Fruit fly (Drosophila melanogaster) whole organism, embryonic: ENCODE results near the gene CG14818.

ENCODE experiments used
- Atf-2 ChIP-seq: fragments of 200-800 bp; sonication (Bioruptor generic); optimal IDR thresholded peaks from 2 replicates; lab custom pipeline; 2016; ENCODE audit warnings: missing biosample characterization, missing genetic modification characterization
- BtbVII ChIP-seq: fragments of 200-800 bp; sonication (Bioruptor generic); optimal IDR thresholded peaks from 3 replicates; lab custom pipeline; 2017; ENCODE audit warnings: missing biosample characterization, mild to moderate bottlenecking, missing genetic modification characterization
- CG11093 ChIP-seq: fragments of 200-800 bp; sonication (Bioruptor generic); IDR thresholded peaks from 3 replicates; pipeline ENCODE4 v1.3.6; 2022; ENCODE audit warnings: missing biosample characterization, missing genetic modification characterization
- CG13287 ChIP-seq: fragments of 200-800 bp; sonication (Bioruptor generic); IDR thresholded peaks from 2 replicates; pipeline ENCODE4 v1.3.6; 2022; ENCODE audit warnings: missing biosample characterization, missing genetic modification characterization; ENCODE audit not compliant: partially characterized antibody
- CG13424 ChIP-seq: fragments of 200-800 bp; sonication (Bioruptor generic); optimal IDR thresholded peaks from 2 replicates; lab custom pipeline; 2019; ENCODE audit warnings: missing biosample characterization, mild to moderate bottlenecking, missing genetic modification characterization, moderate library complexity
- CG13775 ChIP-seq: fragments of 200-800 bp; sonication (Bioruptor generic); optimal IDR thresholded peaks from 3 replicates; lab custom pipeline; 2017; ENCODE audit warnings: missing biosample characterization, mild to moderate bottlenecking, missing genetic modification characterization
- CG17186 ChIP-seq: fragments of 200-800 bp; sonication (Bioruptor generic); optimal IDR thresholded peaks from 3 replicates; lab custom pipeline; 2017; ENCODE audit warnings: missing biosample characterization, missing genetic modification reagents, missing genetic modification characterization
- CG17385 ChIP-seq: fragments of 200-800 bp; sonication (Bioruptor generic); optimal IDR thresholded peaks from 3 replicates; lab custom pipeline; 2018; ENCODE audit warnings: missing biosample characterization, mild to moderate bottlenecking, missing genetic modification characterization
- CG17568 ChIP-seq: fragments of 200-800 bp; sonication (Bioruptor generic); optimal IDR thresholded peaks from 2 replicates; lab custom pipeline; 2018; ENCODE audit warnings: missing biosample characterization, mild to moderate bottlenecking, missing genetic modification characterization, moderate library complexity
- CG17829 ChIP-seq: fragments of 200-800 bp; optimal IDR thresholded peaks from 2 replicates; lab custom pipeline; 2019; ENCODE audit warnings: missing biosample characterization, mild to moderate bottlenecking, missing genetic modification characterization, moderate library complexity
- CG2120 ChIP-seq: fragments of 200-800 bp; sonication (Bioruptor generic); optimal IDR thresholded peaks from 3 replicates; lab custom pipeline; 2016; ENCODE audit warnings: missing biosample characterization, missing genetic modification characterization
- CG3163 ChIP-seq: fragments of 200-800 bp; sonication (Bioruptor generic); optimal IDR thresholded peaks from 3 replicates; lab custom pipeline; 2016; ENCODE audit warnings: missing biosample characterization, missing genetic modification characterization
- CG32772 ChIP-seq: fragments of 200-800 bp; sonication (Bioruptor generic); IDR thresholded peaks from 2 replicates; pipeline ENCODE4 v1.3.6; 2022; ENCODE audit warnings: missing biosample characterization, missing genetic modification characterization
- CG33557 ChIP-seq: fragments of 200-800 bp; sonication (Bioruptor generic); optimal IDR thresholded peaks from 2 replicates; lab custom pipeline; 2019; ENCODE audit warnings: missing biosample characterization, mild to moderate bottlenecking, missing genetic modification characterization, moderate library complexity
- CG42726 ChIP-seq: fragments of 200-800 bp; sonication (Bioruptor generic); IDR thresholded peaks from 2 replicates; pipeline ENCODE4 v1.3.6; 2022; ENCODE audit warnings: missing biosample characterization, missing genetic modification characterization; ENCODE audit not compliant: partially characterized antibody
- CG4360 ChIP-seq: fragments of 200-800 bp; sonication (Bioruptor generic); IDR thresholded peaks from 2 replicates; pipeline ENCODE4 v1.3.6; 2022; ENCODE audit warnings: missing biosample characterization, missing genetic modification characterization
- CG8478 ChIP-seq: fragments of >200 bp; optimal IDR thresholded peaks from 2 replicates; lab custom pipeline; 2018
- CG9932 ChIP-seq: fragments of 200-800 bp; sonication (Bioruptor generic); IDR thresholded peaks from 2 replicates; pipeline ENCODE4 v1.3.6; 2022; ENCODE audit warnings: missing biosample characterization, missing genetic modification characterization
- CTCF ChIP-seq: fragments of 200-800 bp; sonication (Bioruptor generic); optimal IDR thresholded peaks from 2 replicates; lab custom pipeline; 2017; ENCODE audit warnings: missing biosample characterization, mild to moderate bottlenecking, missing genetic modification characterization, moderate library complexity
- Dad ChIP-seq: fragments of 200-800 bp; sonication (Bioruptor generic); optimal IDR thresholded peaks from 3 replicates; lab custom pipeline; 2016; ENCODE audit warnings: missing biosample characterization, missing genetic modification characterization
- Deaf1 ChIP-seq: fragments of 200-800 bp; optimal IDR thresholded peaks from 3 replicates; lab custom pipeline; 2019; ENCODE audit warnings: missing biosample characterization, mild to moderate bottlenecking, missing genetic modification characterization, moderate library complexity
- Dip3 ChIP-seq: fragments of 200-800 bp; sonication (Bioruptor generic); optimal IDR thresholded peaks from 3 replicates; lab custom pipeline; 2016; ENCODE audit warnings: missing biosample characterization, missing genetic modification characterization
- E2f2 ChIP-seq: fragments of 200-800 bp; sonication (Bioruptor generic); IDR thresholded peaks from 2 replicates; pipeline ENCODE4 v1.3.6; 2022; ENCODE audit warnings: missing biosample characterization, missing genetic modification characterization
- Ets97D ChIP-seq: fragments of 200-800 bp; sonication (Bioruptor generic); optimal IDR thresholded peaks from 3 replicates; lab custom pipeline; 2016; ENCODE audit warnings: missing biosample characterization, missing genetic modification characterization
- HLH3B ChIP-seq: fragments of 200-800 bp; sonication (Bioruptor generic); IDR thresholded peaks from 2 replicates; pipeline ENCODE4 v1.3.6; 2022; ENCODE audit warnings: missing biosample characterization, missing genetic modification characterization
- Hand ChIP-seq: fragments of 200-800 bp; sonication (Bioruptor generic); optimal IDR thresholded peaks from 2 replicates; lab custom pipeline; 2017; ENCODE audit warnings: mild to moderate bottlenecking, missing biosample characterization, missing genetic modification reagents, missing genetic modification characterization
- Jarid2 ChIP-seq: fragments of 200-800 bp; sonication (Bioruptor generic); optimal IDR thresholded peaks from 3 replicates; lab custom pipeline; 2017; ENCODE audit warnings: mild to moderate bottlenecking, missing biosample characterization, missing genetic modification reagents, missing genetic modification characterization
- Mad ChIP-seq: fragments of 200-800 bp; sonication (Bioruptor generic); optimal IDR thresholded peaks from 2 replicates; lab custom pipeline; 2016; ENCODE audit warnings: missing biosample characterization, missing genetic modification characterization
- Mes4 ChIP-seq: fragments of 200-800 bp; sonication (Bioruptor generic); optimal IDR thresholded peaks from 2 replicates; lab custom pipeline; 2016; ENCODE audit warnings: missing biosample characterization, missing genetic modification characterization
- NFAT ChIP-seq: fragments of 200-800 bp; sonication (Bioruptor generic); IDR thresholded peaks from 2 replicates; pipeline ENCODE4 v1.3.6; 2022; ENCODE audit warnings: missing biosample characterization, missing genetic modification characterization
- Tbp ChIP-seq: fragments of >200 bp; optimal IDR thresholded peaks from 2 replicates; lab custom pipeline; 2018; ENCODE audit warnings: missing biosample characterization, missing genetic modification characterization
- bsh ChIP-seq, 2 experiments: fragments of 200-800 bp; sonication (Bioruptor generic); optimal IDR thresholded peaks; 2 replicates each; lab custom pipeline; 2017 to 2018; ENCODE audit warnings: mild to moderate bottlenecking in 2 of 2, missing biosample characterization in 2 of 2, missing genetic modification characterization in 2 of 2, moderate library complexity in 1 of 2
- da ChIP-seq: fragments of 200-800 bp; sonication (Bioruptor generic); optimal IDR thresholded peaks from 2 replicates; lab custom pipeline; 2016; ENCODE audit warnings: missing biosample characterization, missing genetic modification characterization
- dan ChIP-seq: fragments of 200-800 bp; sonication (Bioruptor generic); IDR thresholded peaks from 2 replicates; pipeline ENCODE4 v1.3.6; 2022; ENCODE audit warnings: missing biosample characterization, missing genetic modification characterization
- dpn ChIP-seq, 2 experiments: fragments of 200-800 bp; sonication (Bioruptor generic); optimal IDR thresholded peaks; 3 replicates each; lab custom pipeline; 2016; ENCODE audit warnings: missing biosample characterization in 2 of 2, missing genetic modification characterization in 2 of 2
- exex ChIP-seq: fragments of 200-800 bp; sonication (Bioruptor generic); optimal IDR thresholded peaks from 4 replicates; lab custom pipeline; 2018; ENCODE audit warnings: missing biosample characterization, mild to moderate bottlenecking, missing genetic modification characterization, moderate library complexity
- gce ChIP-seq: fragments of 200-800 bp; sonication (Bioruptor generic); IDR thresholded peaks from 3 replicates; pipeline ENCODE4 v1.3.6; 2022; ENCODE audit warnings: missing biosample characterization, missing genetic modification characterization
- grn ChIP-seq: fragments of 200-800 bp; sonication (Bioruptor generic); optimal IDR thresholded peaks from 3 replicates; lab custom pipeline; 2017; ENCODE audit warnings: missing biosample characterization, missing genetic modification characterization
- ham ChIP-seq: fragments of 200-800 bp; sonication (Bioruptor generic); IDR thresholded peaks from 2 replicates; pipeline ENCODE4 v1.3.6; 2022; ENCODE audit warnings: missing biosample characterization, missing genetic modification characterization
- hb ChIP-seq: fragments of 200-800 bp; sonication (Bioruptor generic); IDR thresholded peaks from 3 replicates; pipeline ENCODE4 v1.3.6; 2022; ENCODE audit warnings: missing biosample characterization, missing genetic modification characterization; ENCODE audit not compliant: partially characterized antibody
- lmd ChIP-seq: fragments of 200-800 bp; sonication (Bioruptor generic); IDR thresholded peaks from 2 replicates; pipeline ENCODE4 v1.3.6; 2022; ENCODE audit warnings: missing biosample characterization, missing genetic modification characterization
- lov ChIP-seq, 2 experiments: fragments of 200-800 bp in 1 of 2; fragments of >200 bp in 1 of 2; sonication (Bioruptor generic) in 1 of 2; IDR thresholded peaks in 1 of 2; optimal IDR thresholded peaks in 1 of 2; 2 replicates in 1 of 2; 3 replicates in 1 of 2; pipeline versions ENCODE4 v1.3.6 to Lab custom; 2017 to 2022; ENCODE audit warnings: missing biosample characterization in 1 of 2, missing genetic modification characterization in 1 of 2
- nerfin-2 ChIP-seq: fragments of 200-800 bp; sonication (Bioruptor generic); IDR thresholded peaks from 2 replicates; pipeline ENCODE4 v1.3.6; 2022; ENCODE audit warnings: missing biosample characterization, missing genetic modification characterization; ENCODE audit not compliant: partially characterized antibody
- pnt ChIP-seq: fragments of 200-800 bp; sonication (Bioruptor generic); optimal IDR thresholded peaks from 3 replicates; lab custom pipeline; 2016; ENCODE audit warnings: missing biosample characterization, missing genetic modification characterization
- sc ChIP-seq, 3 experiments: fragments of >200 bp in 2 of 3; fragments of 200-800 bp in 1 of 3; sonication (Bioruptor generic) in 1 of 3; optimal IDR thresholded peaks; 2 replicates in 2 of 3; 3 replicates in 1 of 3; lab custom pipeline; 2017; ENCODE audit warnings: mild to moderate bottlenecking in 1 of 3, missing biosample characterization in 1 of 3, missing genetic modification characterization in 1 of 3, missing genetic modification reagents in 1 of 3
- schlank ChIP-seq: fragments of 200-800 bp; sonication (Bioruptor generic); optimal IDR thresholded peaks from 2 replicates; lab custom pipeline; 2018; ENCODE audit warnings: missing biosample characterization, mild to moderate bottlenecking, missing genetic modification characterization
- shn ChIP-seq: fragments of 200-800 bp; sonication (Bioruptor generic); optimal IDR thresholded peaks from 3 replicates; lab custom pipeline; 2016; ENCODE audit warnings: missing biosample characterization, missing genetic modification characterization
- tgo ChIP-seq: fragments of 200-800 bp; sonication (Bioruptor generic); IDR thresholded peaks from 3 replicates; pipeline ENCODE4 v1.3.6; 2022; ENCODE audit warnings: missing biosample characterization, missing genetic modification characterization
- ttk ChIP-seq: fragments of 200-800 bp; sonication (Bioruptor generic); IDR thresholded peaks from 2 replicates; pipeline ENCODE4 v2.1.2; 2022; ENCODE audit warnings: missing biosample characterization, missing genetic modification characterization
- tup ChIP-seq: fragments of 200-800 bp; sonication (Bioruptor generic); optimal IDR thresholded peaks from 2 replicates; lab custom pipeline; 2016; ENCODE audit warnings: missing biosample characterization, mild to moderate bottlenecking, missing genetic modification characterization, moderate library complexity
- wek ChIP-seq: fragments of 200-800 bp; sonication (Bioruptor generic); optimal IDR thresholded peaks from 3 replicates; lab custom pipeline; 2018; ENCODE audit warnings: missing biosample characterization, mild to moderate bottlenecking, missing genetic modification characterization, moderate library complexity

Gene CG14818

DNA sequence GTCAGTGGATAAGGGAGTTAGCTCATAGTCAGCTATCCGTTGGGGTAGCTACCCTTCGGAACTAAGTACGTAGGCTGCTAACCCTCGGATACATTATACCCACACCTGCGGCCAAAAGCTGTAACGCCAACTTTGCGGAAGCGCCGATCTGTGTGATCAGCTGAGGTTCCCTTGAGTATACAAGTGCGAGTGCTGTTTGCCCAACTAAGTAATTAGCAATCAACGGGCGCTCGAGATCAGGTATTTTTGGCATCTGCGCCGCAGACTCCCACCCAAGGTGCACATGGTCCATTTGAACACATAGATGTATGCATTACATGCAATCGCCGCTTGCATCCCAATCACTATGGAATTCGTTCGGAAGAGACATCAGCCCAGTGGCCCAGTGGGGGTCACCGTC is 25.5 kb downstream of the CG14818 start (continued):
- TF ChIP-seq exex (tag; lab: Kevin White, UChicago) = peak; percentile 49
- TF ChIP-seq Mad = no peak
- TF ChIP-seq CG9932 (GFP tag; lab: Robert Waterston, UW) = peak; percentile 52
- peak; percentile 52 for TF ChIP-seq Jarid2 (GFP tag; lab: Kevin White, UChicago)
- peak; percentile 89 for TF ChIP-seq Hand (GFP tag; lab: Kevin White, UChicago)
- peak; percentile 75 for TF ChIP-seq grn
- TF ChIP-seq sc (optimal IDR thresholded peaks at IDR 0.05; lab: Kevin White, UChicago) = no peak
- TF ChIP-seq sc (GFP tag; optimal IDR thresholded peaks at IDR 0.05; lab: Kevin White, UChicago) = no peak
- TF ChIP-seq CG13424 (tag; lab: Kevin White, UChicago) = peak; percentile 24
- TF ChIP-seq Tbp (GFP tag; lab: Kevin White, UChicago) = no peak
- peak; percentile 46 for TF ChIP-seq da
- no peak for TF ChIP-seq CG33557 (GFP tag; lab: Kevin White, UChicago)
- TF ChIP-seq NFAT = peak; percentile 60
- peak; percentile 12 for TF ChIP-seq Ets97D (GFP tag; lab: Kevin White, UChicago)
- TF ChIP-seq ttk = no peak
- no peak for TF ChIP-seq CG8478
- no peak for TF ChIP-seq CG4360
- peak; percentile 85 for TF ChIP-seq tup (GFP tag; lab: Kevin White, UChicago)
- TF ChIP-seq Atf-2 (GFP tag; lab: Kevin White, UChicago) = no peak
- TF ChIP-seq BtbVII (GFP tag; lab: Kevin White, UChicago) = peak; percentile 89
- TF ChIP-seq schlank (tag; lab: Kevin White, UChicago) = peak; percentile 84
- peak; percentile 44 for TF ChIP-seq pnt (GFP tag; lab: Kevin White, UChicago)
- peak; percentile 75 for TF ChIP-seq wek
- peak; percentile 81 for TF ChIP-seq CG2120
- TF ChIP-seq CG13775 = peak; percentile 5
- 0 out of 2 replicates have a peak, but pooled peaks have one; percentile 21 for TF ChIP-seq CG32772 (GFP tag; lab: Robert Waterston, UW)
- TF ChIP-seq E2f2 (GFP tag; lab: Robert Waterston, UW) = peak; percentile 51
- TF ChIP-seq gce (GFP tag; lab: Robert Waterston, UW) = peak; percentile 62; the same call in 1 of the 3 replicates
- TF ChIP-seq bsh (GFP tag; optimal IDR thresholded peaks at IDR 0.05; lab: Kevin White, UChicago) = no peak
- peak; percentile 74; the same call in 1 of the 2 replicates for TF ChIP-seq HLH3B (GFP tag; lab: Robert Waterston, UW)
- peak; percentile 56 for TF ChIP-seq CG17385 (GFP tag; lab: Kevin White, UChicago)
- peak; percentile 16 for TF ChIP-seq shn (GFP tag; lab: Kevin White, UChicago)
- TF ChIP-seq dan = no peak
- no peak for TF ChIP-seq lov (optimal IDR thresholded peaks at IDR 0.05; lab: Kevin White, UChicago)
- TF ChIP-seq lov (GFP tag; IDR thresholded peaks at IDR 0.05; lab: Robert Waterston, UW) = 0 out of 3 replicates have a peak, but pooled peaks have one; percentile 44
- TF ChIP-seq CTCF (GFP tag; lab: Kevin White, UChicago) = no peak
- no peak for TF ChIP-seq CG13287 (GFP tag; lab: Robert Waterston, UW)
- peak; percentile 15 for TF ChIP-seq Dad (GFP tag; lab: Kevin White, UChicago)
- TF ChIP-seq CG3163 (GFP tag; lab: Kevin White, UChicago) = peak; percentile 46
- TF ChIP-seq nerfin-2 (GFP tag; lab: Robert Waterston, UW) = no peak
- TF ChIP-seq CG42726 (GFP tag; lab: Robert Waterston, UW) = no peak
- TF ChIP-seq lmd = no peak; the same call in 1 of the 2 replicates
- TF ChIP-seq Mes4 = peak; percentile 49
- no peak for TF ChIP-seq CG11093 (GFP tag; lab: Robert Waterston, UW)
- peak; percentile 66 for TF ChIP-seq CG17568 (GFP tag; lab: Kevin White, UChicago)
- peak; percentile 66; the same call in 1 of the 2 replicates for TF ChIP-seq ham
- TF ChIP-seq Dip3 = peak; percentile 16
- peak; percentile 21 to 77 for TF ChIP-seq dpn (GFP tag; optimal IDR thresholded peaks at IDR 0.05; lab: Kevin White, UChicago)
- TF ChIP-seq Deaf1 (tag; lab: Kevin White, UChicago) = no peak
- no peak for TF ChIP-seq CG17829
- TF ChIP-seq hb = no peak
- TF ChIP-seq CG17186 (GFP tag; lab: Kevin White, UChicago) = no peak
- TF ChIP-seq tgo = peak; percentile 47; the same call in 1 of the 3 replicates
